Fruit fly (Drosophila melanogaster) whole organism, embryonic: ENCODE data around the gene Bub1.

Experiments used
- Asciz ChIP-seq: fragments of 200-800 bp; sonication (Bioruptor generic); optimal IDR thresholded peaks from 2 replicates; lab custom pipeline; 2017; ENCODE audit warnings: missing biosample characterization, mild to moderate bottlenecking, missing genetic modification characterization, missing genetic modification reagents
- CG10979 ChIP-seq: fragments of 200-800 bp; sonication (Bioruptor generic); optimal IDR thresholded peaks from 2 replicates; lab custom pipeline; 2018; ENCODE audit warnings: missing biosample characterization, mild to moderate bottlenecking, missing genetic modification characterization, moderate library complexity
- CG11695 ChIP-seq: fragments of 200-800 bp; sonication (Bioruptor generic); IDR thresholded peaks from 3 replicates; pipeline ENCODE4 v1.3.6; 2022; ENCODE audit warnings: missing biosample characterization, missing genetic modification characterization
- CG12219 ChIP-seq: fragments of 200-800 bp; sonication (Bioruptor generic); optimal IDR thresholded peaks from 3 replicates; lab custom pipeline; 2018; ENCODE audit warnings: missing biosample characterization, mild to moderate bottlenecking, missing genetic modification characterization
- CG13894 ChIP-seq: fragments of 200-800 bp; sonication (Bioruptor generic); optimal IDR thresholded peaks from 3 replicates; lab custom pipeline; 2018; ENCODE audit warnings: missing biosample characterization, mild to moderate bottlenecking, missing genetic modification characterization, moderate library complexity
- CG14860 ChIP-seq: fragments of 200-800 bp; sonication (Bioruptor generic); IDR thresholded peaks from 3 replicates; pipeline ENCODE4 v1.3.6; 2022; ENCODE audit warnings: missing biosample characterization, missing genetic modification characterization; ENCODE audit not compliant: partially characterized antibody
- CG16813 ChIP-seq: fragments of 200-800 bp; sonication (Bioruptor generic); IDR thresholded peaks from 3 replicates; pipeline ENCODE4 v1.3.6; 2022; ENCODE audit warnings: missing biosample characterization, missing genetic modification characterization; ENCODE audit not compliant: partially characterized antibody
- CG18262 ChIP-seq: fragments of 200-800 bp; optimal IDR thresholded peaks from 3 replicates; lab custom pipeline; 2019; ENCODE audit warnings: missing biosample characterization, mild to moderate bottlenecking, missing genetic modification characterization, moderate library complexity
- CG18599 ChIP-seq: fragments of 200-800 bp; sonication (Bioruptor generic); optimal IDR thresholded peaks from 3 replicates; lab custom pipeline; 2017; ENCODE audit warnings: missing biosample characterization, missing genetic modification characterization, mild to moderate bottlenecking, moderate library complexity, missing genetic modification reagents
- CG31224 ChIP-seq: fragments of 200-800 bp; sonication (Bioruptor generic); IDR thresholded peaks from 2 replicates; pipeline ENCODE4 v1.3.6; 2022; ENCODE audit warnings: missing biosample characterization, missing genetic modification characterization
- CG3995 ChIP-seq: fragments of 200-800 bp; sonication (Bioruptor generic); optimal IDR thresholded peaks from 3 replicates; lab custom pipeline; 2016; ENCODE audit warnings: missing biosample characterization, missing genetic modification characterization
- CG4424 ChIP-seq: fragments of 200-800 bp; sonication (Bioruptor generic); optimal IDR thresholded peaks from 3 replicates; lab custom pipeline; 2016; ENCODE audit warnings: missing biosample characterization, missing genetic modification characterization
- CG7839 ChIP-seq: fragments of 200-800 bp; sonication (Bioruptor generic); optimal IDR thresholded peaks from 3 replicates; lab custom pipeline; 2018; ENCODE audit warnings: missing biosample characterization, mild to moderate bottlenecking, missing genetic modification characterization, moderate library complexity
- CG8944 ChIP-seq: fragments of 200-800 bp; sonication (Bioruptor generic); optimal IDR thresholded peaks from 3 replicates; lab custom pipeline; 2016; ENCODE audit warnings: missing biosample characterization, missing genetic modification characterization
- Chrac-16 ChIP-seq: fragments of 200-800 bp; sonication (Bioruptor generic); optimal IDR thresholded peaks from 3 replicates; lab custom pipeline; 2016; ENCODE audit warnings: missing biosample characterization, missing genetic modification characterization
- Deaf1 ChIP-seq: fragments of 200-800 bp; optimal IDR thresholded peaks from 3 replicates; lab custom pipeline; 2019; ENCODE audit warnings: missing biosample characterization, mild to moderate bottlenecking, missing genetic modification characterization, moderate library complexity
- E2f1 ChIP-seq: fragments of 200-800 bp; sonication (Bioruptor generic); IDR thresholded peaks from 2 replicates; pipeline ENCODE4 v1.3.6; 2022; ENCODE audit warnings: missing biosample characterization, missing genetic modification characterization
- HLH4C ChIP-seq: fragments of 200-800 bp; sonication (Bioruptor generic); IDR thresholded peaks from 3 replicates; pipeline ENCODE4 v1.3.6; 2022; ENCODE audit warnings: missing biosample characterization, missing genetic modification characterization; ENCODE audit not compliant: partially characterized antibody
- MESR4 ChIP-seq: fragments of 200-800 bp; sonication (Bioruptor generic); optimal IDR thresholded peaks from 2 replicates; lab custom pipeline; 2018; ENCODE audit warnings: missing biosample characterization, mild to moderate bottlenecking, missing genetic modification characterization, moderate library complexity
- Myb ChIP-seq: fragments of 200-800 bp; sonication (Bioruptor generic); optimal IDR thresholded peaks from 2 replicates; lab custom pipeline; 2016; ENCODE audit warnings: missing biosample characterization, missing genetic modification characterization
- Nf-YA ChIP-seq: fragments of 200-800 bp; sonication (Bioruptor generic); IDR thresholded peaks from 2 replicates; pipeline ENCODE4 v1.3.6; 2022; ENCODE audit warnings: missing biosample characterization, missing genetic modification characterization
- Oaz ChIP-seq: fragments of 200-800 bp; sonication (Bioruptor generic); IDR thresholded peaks from 2 replicates; pipeline ENCODE4 v1.3.6; 2022; ENCODE audit warnings: missing biosample characterization, missing genetic modification characterization
- Opbp ChIP-seq: fragments of 200-800 bp; sonication (Bioruptor generic); IDR thresholded peaks from 3 replicates; pipeline ENCODE4 v1.3.6; 2022; ENCODE audit warnings: missing biosample characterization, missing genetic modification characterization; ENCODE audit not compliant: partially characterized antibody
- Pdp1 ChIP-seq, 2 experiments: fragments of 200-800 bp; sonication (Bioruptor generic); optimal IDR thresholded peaks; 3 replicates each; lab custom pipeline; 2016; ENCODE audit warnings: missing biosample characterization in 2 of 2, missing genetic modification characterization in 2 of 2, mild to moderate bottlenecking in 1 of 2, moderate library complexity in 1 of 2
- Rx ChIP-seq: fragments of 200-800 bp; sonication (Bioruptor generic); IDR thresholded peaks from 2 replicates; pipeline ENCODE4 v1.3.6; 2022; ENCODE audit warnings: missing biosample characterization, missing genetic modification characterization
- Scr ChIP-seq: fragments of 200-800 bp; sonication (Bioruptor generic); IDR thresholded peaks from 2 replicates; pipeline ENCODE4 v1.3.6; 2022; ENCODE audit warnings: missing biosample characterization, missing genetic modification characterization; ENCODE audit not compliant: partially characterized antibody
- Trl ChIP-seq, 3 experiments: fragments of >200 bp in 2 of 3; fragments of 200-800 bp in 1 of 3; sonication (Bioruptor generic) in 1 of 3; optimal IDR thresholded peaks; 2 replicates in 1 of 3; 3 replicates in 2 of 3; lab custom pipeline; 2016 to 2017; ENCODE audit warnings: missing biosample characterization in 1 of 3, missing genetic modification characterization in 1 of 3
- Xrp1 ChIP-seq: fragments of 200-800 bp; sonication (Bioruptor generic); IDR thresholded peaks from 2 replicates; pipeline ENCODE4 v1.3.6; 2022; ENCODE audit warnings: missing biosample characterization, missing genetic modification characterization
- cas ChIP-seq: fragments of 200-800 bp; sonication (Bioruptor generic); IDR thresholded peaks from 2 replicates; pipeline ENCODE4 v1.3.6; 2022; ENCODE audit warnings: missing biosample characterization, missing genetic modification characterization
- chinmo ChIP-seq: fragments of 200-800 bp; sonication (Bioruptor generic); IDR thresholded peaks from 4 replicates; pipeline ENCODE4 v1.3.6; 2022; ENCODE audit warnings: missing biosample characterization, missing genetic modification characterization; ENCODE audit not compliant: partially characterized antibody
- chn ChIP-seq: fragments of 200-800 bp; sonication (Bioruptor generic); optimal IDR thresholded peaks from 2 replicates; lab custom pipeline; 2016; ENCODE audit warnings: missing biosample characterization, missing genetic modification characterization
- ems ChIP-seq: fragments of 200-800 bp; sonication (Bioruptor generic); optimal IDR thresholded peaks from 3 replicates; lab custom pipeline; 2016; ENCODE audit warnings: missing biosample characterization, missing genetic modification characterization
- hbn ChIP-seq: fragments of 200-800 bp; sonication (Bioruptor generic); IDR thresholded peaks from 2 replicates; pipeline ENCODE4 v1.3.6; 2022; ENCODE audit warnings: missing biosample characterization, missing genetic modification characterization; ENCODE audit not compliant: partially characterized antibody
- ind ChIP-seq: fragments of 200-800 bp; sonication (Bioruptor generic); optimal IDR thresholded peaks from 3 replicates; lab custom pipeline; 2016; ENCODE audit warnings: missing biosample characterization, missing genetic modification characterization
- ken ChIP-seq: fragments of 200-800 bp; sonication (Bioruptor generic); IDR thresholded peaks from 3 replicates; pipeline ENCODE4 v1.3.6; 2022; ENCODE audit warnings: missing biosample characterization, missing genetic modification characterization
- phol ChIP-seq: fragments of 200-800 bp; sonication (Bioruptor generic); optimal IDR thresholded peaks from 3 replicates; lab custom pipeline; 2018; ENCODE audit warnings: missing biosample characterization, mild to moderate bottlenecking, missing genetic modification characterization, moderate library complexity
- pnt ChIP-seq: fragments of 200-800 bp; sonication (Bioruptor generic); optimal IDR thresholded peaks from 3 replicates; lab custom pipeline; 2016; ENCODE audit warnings: missing biosample characterization, missing genetic modification characterization
- prd ChIP-seq, 3 experiments: fragments of >200 bp in 2 of 3; fragments of 200-800 bp in 1 of 3; sonication (Bioruptor generic) in 1 of 3; optimal IDR thresholded peaks in 2 of 3; IDR thresholded peaks in 1 of 3; 2 replicates in 2 of 3; 3 replicates in 1 of 3; pipeline versions ENCODE4 v1.3.6 to Lab custom; 2017 to 2022; ENCODE audit warnings: missing biosample characterization in 1 of 3, missing genetic modification characterization in 1 of 3
- row ChIP-seq: fragments of 200-800 bp; sonication (Bioruptor generic); IDR thresholded peaks from 3 replicates; pipeline ENCODE4 v1.3.6; 2022; ENCODE audit warnings: missing biosample characterization, missing genetic modification characterization
- scrt ChIP-seq: fragments of 200-800 bp; sonication (Bioruptor generic); optimal IDR thresholded peaks from 2 replicates; lab custom pipeline; 2018; ENCODE audit warnings: missing biosample characterization, mild to moderate bottlenecking, missing genetic modification characterization, moderate library complexity
- sna ChIP-seq: fragments of 200-800 bp; sonication (Bioruptor generic); IDR thresholded peaks from 2 replicates; pipeline ENCODE4 v1.3.6; 2022; ENCODE audit warnings: missing biosample characterization, missing genetic modification characterization; ENCODE audit not compliant: partially characterized antibody
- sqz ChIP-seq: fragments of 200-800 bp; sonication (Bioruptor generic); optimal IDR thresholded peaks from 3 replicates; lab custom pipeline; 2018; ENCODE audit warnings: missing biosample characterization, mild to moderate bottlenecking, missing genetic modification characterization
- tio ChIP-seq: fragments of 200-800 bp; sonication (Bioruptor generic); optimal IDR thresholded peaks from 2 replicates; lab custom pipeline; 2017; ENCODE audit warnings: missing biosample characterization, missing genetic modification characterization, inconsistent platforms
- ttk ChIP-seq: fragments of 200-800 bp; sonication (Bioruptor generic); IDR thresholded peaks from 2 replicates; pipeline ENCODE4 v2.1.2; 2022; ENCODE audit warnings: missing biosample characterization, missing genetic modification characterization
- wdn ChIP-seq: fragments of 200-800 bp; sonication (Bioruptor generic); IDR thresholded peaks from 2 replicates; pipeline ENCODE4 v1.3.6; 2022; ENCODE audit warnings: missing biosample characterization, missing genetic modification characterization
- wor ChIP-seq: fragments of 200-800 bp; sonication (Bioruptor generic); IDR thresholded peaks from 2 replicates; pipeline ENCODE4 v1.3.6; 2022; ENCODE audit warnings: missing biosample characterization, missing genetic modification characterization

Bub1 gene

dm6 chr2L:5324958-5325850 is 46.5 kb downstream of the Bub1 start (continued):
- TF ChIP-seq CG16813 (GFP tag; lab: Robert Waterston, UW) = peak; percentile 71
- TF ChIP-seq pnt (GFP tag; lab: Kevin White, UChicago) = no peak
- TF ChIP-seq cas (GFP tag; lab: Robert Waterston, UW) = 0 out of 2 replicates have a peak, but pooled peaks have one; percentile 20
- TF ChIP-seq CG7839 (tag; lab: Kevin White, UChicago) = peak; percentile 41
- peak; percentile 73 for TF ChIP-seq CG14860 (GFP tag; lab: Robert Waterston, UW)
- no peak for TF ChIP-seq Trl (optimal IDR thresholded peaks at IDR 0.05; lab: Kevin White, UChicago)
- TF ChIP-seq Trl (GFP tag; optimal IDR thresholded peaks at IDR 0.05; lab: Kevin White, UChicago) = peak; percentile 42
- 0 out of 2 replicates have a peak, but pooled peaks have one; percentile 16 for TF ChIP-seq wor
- no peak for TF ChIP-seq CG3995
- TF ChIP-seq Chrac-16 = peak; percentile 44
- TF ChIP-seq Asciz (GFP tag; lab: Kevin White, UChicago) = no peak
- TF ChIP-seq CG12219 (GFP tag; lab: Kevin White, UChicago) = no peak
- TF ChIP-seq CG11695 (GFP tag; lab: Robert Waterston, UW) = peak; percentile 58; the same call in 1 of the 3 replicates
- 0 out of 2 replicates have a peak, but pooled peaks have one; percentile 28 for TF ChIP-seq Oaz
- TF ChIP-seq HLH4C (GFP tag; lab: Robert Waterston, UW) = peak; percentile 64
- TF ChIP-seq MESR4 (GFP tag; lab: Kevin White, UChicago) = peak; percentile 23
- peak; percentile 71 for TF ChIP-seq ken
- no peak for TF ChIP-seq CG4424 (GFP tag; lab: Kevin White, UChicago)
- TF ChIP-seq sna = peak; percentile 70
- no peak for TF ChIP-seq Deaf1 (tag; lab: Kevin White, UChicago)
- TF ChIP-seq Rx (GFP tag; lab: Robert Waterston, UW) = peak; percentile 53
- peak; percentile 53 for TF ChIP-seq ind
- TF ChIP-seq Xrp1 (GFP tag; lab: Robert Waterston, UW) = peak; percentile 55; the same call in 1 of the 2 replicates
- TF ChIP-seq wdn (GFP tag; lab: Robert Waterston, UW) = no peak
- peak; percentile 48 for TF ChIP-seq chn
- peak; percentile 58; the same call in 1 of the 2 replicates for TF ChIP-seq CG31224 (GFP tag; lab: Robert Waterston, UW)
- TF ChIP-seq Scr (GFP tag; lab: Robert Waterston, UW) = peak; percentile 77
- peak; percentile 76 for TF ChIP-seq E2f1
- TF ChIP-seq CG18262 (tag; lab: Kevin White, UChicago) = no peak
- peak; percentile 59 for TF ChIP-seq row (GFP tag; lab: Robert Waterston, UW)
- no peak for TF ChIP-seq tio (GFP tag; lab: Kevin White, UChicago)
- no peak for TF ChIP-seq sqz (GFP tag; lab: Kevin White, UChicago)
- TF ChIP-seq CG8944 (GFP tag; lab: Kevin White, UChicago) = peak; percentile 24
- no peak for TF ChIP-seq CG13894 (tag; lab: Kevin White, UChicago)
- peak; percentile 97 for TF ChIP-seq phol (tag; lab: Kevin White, UChicago)
- TF ChIP-seq Nf-YA (GFP tag; lab: Robert Waterston, UW) = peak; percentile 60; the same call in 1 of the 2 replicates
- TF ChIP-seq scrt (GFP tag; lab: Kevin White, UChicago) = peak; percentile 18
- TF ChIP-seq Myb = no peak
- TF ChIP-seq prd (optimal IDR thresholded peaks at IDR 0.05; lab: Kevin White, UChicago) = no peak
- TF ChIP-seq prd (GFP tag; IDR thresholded peaks at IDR 0.05; lab: Robert Waterston, UW) = peak; percentile 77
- TF ChIP-seq ems (GFP tag; lab: Kevin White, UChicago) = peak; percentile 10
- TF ChIP-seq ttk = peak; percentile 68
- peak; percentile 57; the same call in 1 of the 4 replicates for TF ChIP-seq chinmo (GFP tag; lab: Robert Waterston, UW)
- peak; percentile 56; the same call in 2 of the 3 replicates for TF ChIP-seq Opbp
- TF ChIP-seq CG18599 = peak; percentile 56
- no peak for TF ChIP-seq CG10979 (tag; lab: Kevin White, UChicago)
- TF ChIP-seq Pdp1 (GFP tag; optimal IDR thresholded peaks at IDR 0.05; lab: Kevin White, UChicago) = peak; percentile 56 to 59
- TF ChIP-seq hbn (GFP tag; lab: Robert Waterston, UW) = peak; percentile 46; the same call in 1 of the 2 replicates
